Worm (Caenorhabditis elegans): ENCODE measurements around the gene srw-68.

srw-68 gene

ce11 chrV:7411695-7412094 is 14.8 kb downstream of the srw-68 start, which contains the start of gene str-41:
str-41 (plus strand) TSS chrV:7411995.
- TF ChIP-seq ceh-28 (tag; optimal IDR thresholded peaks at IDR 0.05) (no peak), eor-1 (tag; optimal IDR thresholded peaks at IDR 0.05) (no peak)

- TF ChIP-seq pha-4 (tag; optimal IDR thresholded peaks at IDR 0.05) (no peak), egl-27 (tag; optimal IDR thresholded peaks at IDR 0.05) (no peak), nhr-28 (tag; optimal IDR thresholded peaks at IDR 0.05) (no peak), fkh-10 (GFP tag; optimal IDR thresholded peaks at IDR 0.05) (no peak), mdl-1 (tag; optimal IDR thresholded peaks at IDR 0.05) (no peak), mml-1 (tag; optimal IDR thresholded peaks at IDR 0.05) (no peak), egl-5 (tag; optimal IDR thresholded peaks at IDR 0.05) (no peak), eor-1 (tag; optimal IDR thresholded peaks at IDR 0.05) (no peak), pqm-1 (tag; optimal IDR thresholded peaks at IDR 0.05) (no peak), nhr-76 (tag; optimal IDR thresholded peaks at IDR 0.05) (no peak), snpc-4 (tag; optimal IDR thresholded peaks at IDR 0.05) (no peak), aly-2 (tag; optimal IDR thresholded peaks at IDR 0.05) (no peak), zag-1 (tag; optimal IDR thresholded peaks at IDR 0.05) (no peak), skn-1 (tag; optimal IDR thresholded peaks at IDR 0.05) (no peak), hmg-11 (tag; optimal IDR thresholded peaks at IDR 0.05) (no peak), lin-39 (tag; optimal IDR thresholded peaks at IDR 0.05) (no peak), elt-1 (tag; optimal IDR thresholded peaks at IDR 0.05) (no peak), nhr-237 (tag; optimal IDR thresholded peaks at IDR 0.05) (no peak)
These were observed 16.9 kb downstream of the srw-68 start, which contains the start of gene R13D7.2 for ce11 chrV:7409599-7409998. R13D7.2 (plus strand) TSS chrV:7409899.

ce11 chrV:7408520-7408919 is 18.0 kb downstream of the srw-68 start, which contains the start of gene srt-6:
srt-6 (minus strand) TSS chrV:7408814.
- TF ChIP-seq ceh-16 (tag; optimal IDR thresholded peaks at IDR 0.05) (no peak), ztf-11 (tag; optimal IDR thresholded peaks at IDR 0.05) (no peak), elt-2 (tag; optimal IDR thresholded peaks at IDR 0.05) (no peak), ztf-4 (tag; optimal IDR thresholded peaks at IDR 0.05) (no peak), nhr-12 (tag; optimal IDR thresholded peaks at IDR 0.05) (no peak), egl-5 (tag; optimal IDR thresholded peaks at IDR 0.05) (no peak), R02D3.7 (tag; optimal IDR thresholded peaks at IDR 0.05) (no peak), hmg-11 (tag; optimal IDR thresholded peaks at IDR 0.05) (no peak), skn-1 (tag; optimal IDR thresholded peaks at IDR 0.05) (no peak), fkh-10 (GFP tag; optimal IDR thresholded peaks at IDR 0.05) (no peak), tbx-2 (tag; optimal IDR thresholded peaks at IDR 0.05) (no peak), fos-1 (tag; optimal IDR thresholded peaks at IDR 0.05) (no peak), pha-4 (tag; optimal IDR thresholded peaks at IDR 0.05) (no peak), daf-12 (tag; optimal IDR thresholded peaks at IDR 0.05) (no peak), fkh-2 (tag; optimal IDR thresholded peaks at IDR 0.05) (no peak), nhr-77 (tag; optimal IDR thresholded peaks at IDR 0.05) (no peak)

DNA sequence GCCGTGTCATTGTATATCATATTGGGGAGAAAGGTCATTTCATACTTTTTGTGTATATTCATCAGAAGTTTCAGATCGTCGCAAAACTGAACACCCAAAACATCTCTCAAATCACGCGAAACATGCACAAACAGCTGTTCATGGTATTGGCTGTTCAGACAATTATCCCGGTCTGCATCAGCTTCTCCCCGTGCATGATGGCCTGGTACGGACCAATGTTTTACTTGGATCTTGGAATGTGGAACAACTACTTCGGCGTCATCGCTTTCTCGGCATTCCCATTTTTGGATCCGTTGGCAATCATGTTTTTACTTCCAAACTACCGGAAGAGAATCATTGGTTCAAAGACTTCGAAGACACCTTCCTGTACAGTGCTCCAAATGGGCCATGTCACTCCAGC is 23.0 kb downstream of the srw-68 start:
- TF ChIP-seq mdl-1 (tag; optimal IDR thresholded peaks at IDR 0.05) (no peak), ceh-82 (tag; optimal IDR thresholded peaks at IDR 0.05) (no peak), elt-3 (tag; optimal IDR thresholded peaks at IDR 0.05) (no peak), ceh-9 (tag; optimal IDR thresholded peaks at IDR 0.05) (no peak), unc-39 (tag; optimal IDR thresholded peaks at IDR 0.05) (no peak)

- no peak for TF ChIP-seq hmg-11 (tag; optimal IDR thresholded peaks at IDR 0.05)
- TF ChIP-seq skn-1 (tag; optimal IDR thresholded peaks at IDR 0.05) = no peak
- TF ChIP-seq nhr-25 (tag; optimal IDR thresholded peaks at IDR 0.05) = no peak
- TF ChIP-seq lin-39 (tag; optimal IDR thresholded peaks at IDR 0.05) = no peak
- TF ChIP-seq sea-2 (GFP tag; optimal IDR thresholded peaks at IDR 0.05) = no peak
- no peak for TF ChIP-seq nhr-67 (tag; optimal IDR thresholded peaks at IDR 0.05)
- no peak for TF ChIP-seq lsy-12 (tag; optimal IDR thresholded peaks at IDR 0.05)
- no peak for TF ChIP-seq aly-2 (tag; optimal IDR thresholded peaks at IDR 0.05)
These were observed 24.1 kb downstream of the srw-68 start, which contains the start of gene srj-13 for ce11 chrV:7402355-7402754. srj-13 (plus strand) TSS chrV:7402655.
